Fruit fly (Drosophila melanogaster): ENCODE measurements around the gene daed.

The daed gene

dm6 chr2L:2252745-2253144, 36.6 kb upstream of the daed start, which contains the start of gene CG17234:
TSS of gene CG17234 (plus strand) at chr2L:2253045.
- TF ChIP-seq Dp (GFP tag; optimal IDR thresholded peaks at IDR 0.05), result no peak
- no peak for TF ChIP-seq CG14050 (GFP tag; IDR thresholded peaks at IDR 0.05)
- no peak for TF ChIP-seq hb (GFP tag; IDR thresholded peaks at IDR 0.05; ENCODE audit: partially characterized antibody)
- no peak for TF ChIP-seq CG10147 (GFP tag; optimal IDR thresholded peaks at IDR 0.05)
- no peak for TF ChIP-seq CG12659 (GFP tag; optimal IDR thresholded peaks at IDR 0.05)
- no peak for TF ChIP-seq CG13775 (GFP tag; optimal IDR thresholded peaks at IDR 0.05)
- no peak for TF ChIP-seq Usf (GFP tag; optimal IDR thresholded peaks at IDR 0.05)

dm6 chr2L:2252241-2252640, 36.1 kb upstream of the daed start, which contains the start of gene CG17239:
TSS of gene CG17239 (minus strand) at chr2L:2252341.
- TF ChIP-seq gce (GFP tag; IDR thresholded peaks at IDR 0.05) (no peak), CG7372 (GFP tag; IDR thresholded peaks at IDR 0.05) (no peak), gcm2 (GFP tag; optimal IDR thresholded peaks at IDR 0.05) (no peak), CG5953 (GFP tag; IDR thresholded peaks at IDR 0.05) (no peak), CG4282 (GFP tag; optimal IDR thresholded peaks at IDR 0.05) (no peak), yki (optimal IDR thresholded peaks at IDR 0.05) (no peak), Chrac-16 (GFP tag; optimal IDR thresholded peaks at IDR 0.05) (no peak), ara (GFP tag; IDR thresholded peaks at IDR 0.05) (no peak), H2.0 (GFP tag; IDR thresholded peaks at IDR 0.05) (no peak), CG9215 (GFP tag; IDR thresholded peaks at IDR 0.05) (no peak), tx (GFP tag; optimal IDR thresholded peaks at IDR 0.05) (no peak), Ets65A (GFP tag) (no peak), Poxn (GFP tag; IDR thresholded peaks at IDR 0.05) (no peak), H15 (GFP tag; IDR thresholded peaks at IDR 0.05) (no peak), ase (GFP tag; IDR thresholded peaks at IDR 0.05) (no peak), sug (tag; optimal IDR thresholded peaks at IDR 0.05) (no peak), gcm (GFP tag; optimal IDR thresholded peaks at IDR 0.05) (no peak)

DNA sequence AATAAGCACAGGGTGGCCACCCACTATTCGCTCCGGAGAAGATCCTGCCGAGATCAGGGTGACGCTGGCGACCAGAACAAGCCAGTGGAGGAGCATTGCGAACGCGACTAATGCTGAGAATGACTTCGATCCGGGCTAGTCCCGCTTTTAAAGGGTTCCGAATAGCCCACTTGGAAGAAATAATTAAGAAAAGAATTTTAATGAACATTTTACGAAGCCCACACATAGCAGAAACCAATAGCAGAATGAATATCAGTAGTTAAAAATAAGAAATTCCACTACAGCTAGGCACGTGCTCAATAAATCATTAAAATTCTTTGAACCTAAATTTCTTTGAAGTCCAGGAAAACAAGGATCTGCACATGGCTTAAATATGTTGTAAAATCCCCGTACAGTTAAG, 35.1 kb upstream of the daed start, which contains the start of gene Ser12:
Ser12 (minus strand) TSS at position 101 of the 400 bp plus-strand sequence.
- TF ChIP-seq corto (GFP tag; optimal IDR thresholded peaks at IDR 0.05), result no peak
- TF ChIP-seq CG11696 (GFP tag; IDR thresholded peaks at IDR 0.05), result no peak
- TF ChIP-seq CG18619 (GFP tag; optimal IDR thresholded peaks at IDR 0.05), result no peak
- TF ChIP-seq CG12659 (GFP tag; optimal IDR thresholded peaks at IDR 0.05), result no peak
- TF ChIP-seq CG11723 (GFP tag; optimal IDR thresholded peaks at IDR 0.05), result no peak
- no peak for TF ChIP-seq her (GFP tag; optimal IDR thresholded peaks at IDR 0.05)
- no peak for TF ChIP-seq dpn (GFP tag; optimal IDR thresholded peaks at IDR 0.05)
- no peak for TF ChIP-seq odd (GFP tag; optimal IDR thresholded peaks at IDR 0.05)

dm6 chr2L:2249578-2249977, 33.5 kb upstream of the daed start:
- TF ChIP-seq dysf (GFP tag; IDR thresholded peaks at IDR 0.05) (0 out of 3 replicates have a peak, but pooled peaks have one; percentile 31), ara (GFP tag; IDR thresholded peaks at IDR 0.05) (0 out of 2 replicates have a peak, but pooled peaks have one; percentile 46), ttk (GFP tag; IDR thresholded peaks at IDR 0.05) (0 out of 2 replicates have a peak, but pooled peaks have one; percentile 9), sens (GFP tag) (peak; percentile 70), slou (GFP tag; optimal IDR thresholded peaks at IDR 0.05) (no peak), bigmax (GFP tag; optimal IDR thresholded peaks at IDR 0.05) (no peak), CG32532 (GFP tag; IDR thresholded peaks at IDR 0.05) (no peak), seq (GFP tag; IDR thresholded peaks at IDR 0.05) (0 out of 2 replicates have a peak, but pooled peaks have one; percentile 11), CG10321 (GFP tag; IDR thresholded peaks at IDR 0.05) (no peak), CG1792 (GFP tag; optimal IDR thresholded peaks at IDR 0.05) (no peak), pan (optimal IDR thresholded peaks at IDR 0.05) (no peak), pan (GFP tag; optimal IDR thresholded peaks at IDR 0.05 in 1 of 2, IDR thresholded peaks at IDR 0.05 in 1 of 2) (peak in 1 of 2 experiments; percentile 36), prd (optimal IDR thresholded peaks at IDR 0.05) (no peak), prd (GFP tag; IDR thresholded peaks at IDR 0.05) (peak; percentile 65; the same call in 2 of the 3 replicates), slbo (GFP tag; IDR thresholded peaks at IDR 0.05) (peak; percentile 27; the same call in 1 of the 2 replicates), CG7357 (GFP tag; IDR thresholded peaks at IDR 0.05) (0 out of 3 replicates have a peak, but pooled peaks have one; percentile 30), CG1603 (tag; optimal IDR thresholded peaks at IDR 0.05) (peak; percentile 16), Ets65A (GFP tag) (peak; percentile 93), Sox102F (GFP tag; optimal IDR thresholded peaks at IDR 0.05) (peak; percentile 26), dmrt11E (tag; optimal IDR thresholded peaks at IDR 0.05) (no peak), Hmr (GFP tag; optimal IDR thresholded peaks at IDR 0.05) (peak; percentile 7)
